Fruit fly (Drosophila melanogaster) whole organism, embryonic: ENCODE measurements around the gene CG2059.

Experiments used
- CG10543 ChIP-seq: fragments of 200-800 bp; sonication (Bioruptor generic); optimal IDR thresholded peaks from 3 replicates; lab custom pipeline; 2017; ENCODE audit warnings: missing biosample characterization, mild to moderate bottlenecking, missing genetic modification characterization, moderate library complexity
- CG12299 ChIP-seq: fragments of 200-800 bp; sonication (Bioruptor generic); optimal IDR thresholded peaks from 2 replicates; lab custom pipeline; 2018; ENCODE audit warnings: missing biosample characterization, mild to moderate bottlenecking, missing genetic modification characterization
- CG14710 ChIP-seq: fragments of 200-800 bp; sonication (Bioruptor generic); optimal IDR thresholded peaks from 3 replicates; lab custom pipeline; 2019; ENCODE audit warnings: missing biosample characterization, mild to moderate bottlenecking, missing genetic modification characterization, moderate library complexity
- CG15269 ChIP-seq: fragments of 200-800 bp; sonication (Bioruptor generic); optimal IDR thresholded peaks from 2 replicates; lab custom pipeline; 2018; ENCODE audit warnings: missing biosample characterization, mild to moderate bottlenecking, missing genetic modification characterization, moderate library complexity
- CG15514 ChIP-seq: fragments of 200-800 bp; sonication (Bioruptor generic); optimal IDR thresholded peaks from 3 replicates; lab custom pipeline; 2017; ENCODE audit warnings: missing biosample characterization, missing genetic modification characterization, mild to moderate bottlenecking, moderate library complexity, missing genetic modification reagents
- CG2120 ChIP-seq: fragments of 200-800 bp; sonication (Bioruptor generic); optimal IDR thresholded peaks from 3 replicates; lab custom pipeline; 2016; ENCODE audit warnings: missing biosample characterization, missing genetic modification characterization
- ems ChIP-seq: fragments of 200-800 bp; sonication (Bioruptor generic); optimal IDR thresholded peaks from 3 replicates; lab custom pipeline; 2016; ENCODE audit warnings: missing biosample characterization, missing genetic modification characterization
- fu2 ChIP-seq: fragments of 200-800 bp; sonication (Bioruptor generic); optimal IDR thresholded peaks from 2 replicates; lab custom pipeline; 2016; ENCODE audit warnings: missing biosample characterization, missing genetic modification characterization
- nom ChIP-seq: fragments of 200-800 bp; sonication (Bioruptor generic); optimal IDR thresholded peaks from 2 replicates; lab custom pipeline; 2017; ENCODE audit warnings: missing biosample characterization, missing genetic modification characterization, mild to moderate bottlenecking, moderate library complexity, missing genetic modification reagents
- odd ChIP-seq: fragments of 200-800 bp; sonication (Bioruptor generic); optimal IDR thresholded peaks from 2 replicates; lab custom pipeline; 2017; ENCODE audit warnings: missing biosample characterization, mild to moderate bottlenecking, missing genetic modification characterization
- p53 ChIP-seq: fragments of 200-800 bp; sonication (Bioruptor generic); optimal IDR thresholded peaks from 2 replicates; lab custom pipeline; 2016; ENCODE audit warnings: missing biosample characterization, missing genetic modification characterization
- pho ChIP-seq: fragments of 200-800 bp; sonication (Bioruptor generic); optimal IDR thresholded peaks from 2 replicates; lab custom pipeline; 2016; ENCODE audit warnings: missing biosample characterization, missing genetic modification characterization
- ro ChIP-seq: fragments of 200-800 bp; sonication (Bioruptor generic); IDR thresholded peaks from 2 replicates; pipeline ENCODE4 v1.3.6; 2022; ENCODE audit warnings: missing biosample characterization, missing genetic modification characterization

The CG2059 gene

dm6 chrX:7336962-7337844, 51.0 kb downstream of the CG2059 start, which contains the start of gene CBP (continued):
- TF ChIP-seq CG10543 (GFP tag; lab: Kevin White, UChicago) (peak; percentile 92), CG15269 (tag; lab: Kevin White, UChicago) (peak; percentile 98), CG14710 (tag; lab: Kevin White, UChicago) (peak; percentile 98), CG15514 (peak; percentile 90), fu2 (peak; percentile 93), CG2120 (GFP tag; lab: Kevin White, UChicago) (peak; percentile 95), pho (peak; percentile 93), ro (peak; percentile 84), CG12299 (tag; lab: Kevin White, UChicago) (peak; percentile 97), ems (GFP tag; lab: Kevin White, UChicago) (peak; percentile 97), p53 (GFP tag; lab: Kevin White, UChicago) (peak; percentile 93), nom (peak; percentile 92), odd (GFP tag; lab: Kevin White, UChicago) (peak; percentile 97)
